Fruit fly (Drosophila melanogaster) whole organism, prepupa: ENCODE data around the gene Rh6.

Experiments used
- CG11294 ChIP-seq: fragments of 200-800 bp; sonication (Bioruptor generic); IDR thresholded peaks from 2 replicates; pipeline ENCODE4 v1.3.6; 2022; ENCODE audit warnings: missing biosample characterization, missing genetic modification characterization
- CG1621 ChIP-seq: fragments of 200-800 bp; sonication (Bioruptor generic); optimal IDR thresholded peaks from 3 replicates; lab custom pipeline; 2018; ENCODE audit warnings: missing biosample characterization, mild to moderate bottlenecking, missing genetic modification characterization
- CG16779 ChIP-seq: fragments of 200-800 bp; sonication (Bioruptor generic); optimal IDR thresholded peaks from 3 replicates; lab custom pipeline; 2017; ENCODE audit warnings: missing biosample characterization, mild to moderate bottlenecking, missing genetic modification characterization
- CG3032 ChIP-seq: fragments of 200-800 bp; optimal IDR thresholded peaks from 2 replicates; lab custom pipeline; 2019; ENCODE audit warnings: missing biosample characterization, mild to moderate bottlenecking, missing genetic modification characterization, moderate library complexity
- CG34406 ChIP-seq: fragments of 200-800 bp; sonication (Bioruptor generic); optimal IDR thresholded peaks from 3 replicates; lab custom pipeline; 2016; ENCODE audit warnings: missing biosample characterization, missing genetic modification characterization
- CG6854 ChIP-seq: fragments of 200-800 bp; sonication (Bioruptor generic); optimal IDR thresholded peaks from 2 replicates; lab custom pipeline; 2017; ENCODE audit warnings: missing biosample characterization, mild to moderate bottlenecking, missing genetic modification characterization
- CG8119 ChIP-seq: fragments of 200-800 bp; sonication (Bioruptor generic); IDR thresholded peaks from 3 replicates; pipeline ENCODE4 v1.3.6; 2022; ENCODE audit warnings: missing biosample characterization, missing genetic modification characterization
- CG9139 ChIP-seq: fragments of 200-800 bp; sonication (Bioruptor generic); optimal IDR thresholded peaks from 3 replicates; lab custom pipeline; 2017; ENCODE audit warnings: missing biosample characterization, mild to moderate bottlenecking, missing genetic modification characterization
- Hr38 ChIP-seq: sonication (Bioruptor generic); optimal IDR thresholded peaks from 2 replicates; lab custom pipeline; 2016; ENCODE audit warnings: missing biosample characterization, missing genetic modification characterization
- Lpt ChIP-seq: fragments of 200-800 bp; sonication (Bioruptor generic); optimal IDR thresholded peaks from 3 replicates; lab custom pipeline; 2016; ENCODE audit warnings: missing biosample characterization, missing genetic modification characterization
- Met ChIP-seq: fragments of 200-800 bp; sonication (Bioruptor generic); optimal IDR thresholded peaks from 3 replicates; lab custom pipeline; 2016; ENCODE audit warnings: missing biosample characterization, missing genetic modification characterization
- fkh ChIP-seq: fragments of 200-800 bp; sonication (Bioruptor generic); optimal IDR thresholded peaks from 3 replicates; lab custom pipeline; 2017; ENCODE audit warnings: missing biosample characterization, mild to moderate bottlenecking, missing genetic modification characterization, moderate library complexity
- pdm3 ChIP-seq: fragments of 200-800 bp; sonication (Bioruptor generic); optimal IDR thresholded peaks from 3 replicates; lab custom pipeline; 2016; ENCODE audit warnings: missing biosample characterization, missing genetic modification characterization
- topi ChIP-seq: fragments of 200-800 bp; sonication (Bioruptor generic); optimal IDR thresholded peaks from 3 replicates; lab custom pipeline; 2016; ENCODE audit warnings: missing biosample characterization, missing genetic modification characterization

- no peak for TF ChIP-seq Lpt (GFP tag; lab: Kevin White, UChicago)
- TF ChIP-seq CG16779 (tag; lab: Kevin White, UChicago), result no peak
- no peak for TF ChIP-seq CG6854 (GFP tag; lab: Kevin White, UChicago)
- no peak for TF ChIP-seq CG11294 (GFP tag; lab: Robert Waterston, UW)
- TF ChIP-seq CG3032 (tag; lab: Kevin White, UChicago), result no peak
- TF ChIP-seq Met, result no peak
- TF ChIP-seq CG1621 (tag; lab: Kevin White, UChicago), result no peak
- no peak for TF ChIP-seq CG8119
- TF ChIP-seq topi (GFP tag; lab: Kevin White, UChicago), result no peak
- TF ChIP-seq CG34406 (GFP tag; lab: Kevin White, UChicago), result no peak
- no peak for TF ChIP-seq Hr38
- TF ChIP-seq pdm3 (GFP tag; lab: Kevin White, UChicago), result no peak
- no peak for TF ChIP-seq fkh (GFP tag; lab: Kevin White, UChicago)
- TF ChIP-seq CG9139, result no peak
These were observed 2.3 kb downstream of the Rh6 start, which contains the start of gene Trissin for dm6 chr3R:15485296-15485695.
